Fruit fly (Drosophila melanogaster) whole organism, embryonic: ENCODE measurements around the gene eIF3d1.
A peak's percentile ranks its signal among the peaks of the same experiment; 100 is the strongest.

Experiments
- Blimp-1 ChIP-seq: fragments of 200-800 bp; sonication (Bioruptor generic); optimal IDR thresholded peaks from 3 replicates; lab custom pipeline; 2018; ENCODE audit warnings: missing biosample characterization, missing genetic modification characterization, mild to moderate bottlenecking, moderate library complexity, missing genetic modification reagents
- CG10267 ChIP-seq: fragments of 200-800 bp; sonication (Bioruptor generic); optimal IDR thresholded peaks from 2 replicates; lab custom pipeline; 2018; ENCODE audit warnings: missing biosample characterization, mild to moderate bottlenecking, missing genetic modification characterization, moderate library complexity
- CG10959 ChIP-seq: fragments of 200-800 bp; sonication (Bioruptor generic); IDR thresholded peaks from 2 replicates; pipeline ENCODE4 v1.3.6; 2022; ENCODE audit warnings: missing biosample characterization, missing genetic modification characterization
- CG12299 ChIP-seq: fragments of 200-800 bp; sonication (Bioruptor generic); optimal IDR thresholded peaks from 2 replicates; lab custom pipeline; 2018; ENCODE audit warnings: missing biosample characterization, mild to moderate bottlenecking, missing genetic modification characterization
- CG1233 ChIP-seq: fragments of 200-800 bp; sonication (Bioruptor generic); optimal IDR thresholded peaks from 4 replicates; lab custom pipeline; 2018; ENCODE audit warnings: missing biosample characterization, mild to moderate bottlenecking, missing genetic modification characterization
- CG12659 ChIP-seq: fragments of 200-800 bp; sonication (Bioruptor generic); optimal IDR thresholded peaks from 3 replicates; lab custom pipeline; 2017; ENCODE audit warnings: mild to moderate bottlenecking, missing biosample characterization, missing genetic modification reagents, missing genetic modification characterization
- CG13123 ChIP-seq: fragments of 200-800 bp; sonication (Bioruptor generic); optimal IDR thresholded peaks from 2 replicates; lab custom pipeline; 2016; ENCODE audit warnings: missing biosample characterization, missing genetic modification characterization
- CG13287 ChIP-seq: fragments of 200-800 bp; sonication (Bioruptor generic); IDR thresholded peaks from 2 replicates; pipeline ENCODE4 v1.3.6; 2022; ENCODE audit warnings: missing biosample characterization, missing genetic modification characterization; ENCODE audit not compliant: partially characterized antibody
- CG15269 ChIP-seq: fragments of 200-800 bp; sonication (Bioruptor generic); optimal IDR thresholded peaks from 2 replicates; lab custom pipeline; 2018; ENCODE audit warnings: missing biosample characterization, mild to moderate bottlenecking, missing genetic modification characterization, moderate library complexity
- CG15601 ChIP-seq: fragments of 200-800 bp; sonication (Bioruptor generic); optimal IDR thresholded peaks from 3 replicates; lab custom pipeline; 2019; ENCODE audit warnings: missing biosample characterization, mild to moderate bottlenecking, missing genetic modification characterization, moderate library complexity
- CG1647 ChIP-seq: fragments of 200-800 bp; sonication (Bioruptor generic); optimal IDR thresholded peaks from 3 replicates; lab custom pipeline; 2016; ENCODE audit warnings: missing biosample characterization, missing genetic modification characterization
- CG17359 ChIP-seq: fragments of 200-800 bp; sonication (Bioruptor generic); optimal IDR thresholded peaks from 3 replicates; lab custom pipeline; 2018; ENCODE audit warnings: missing biosample characterization, mild to moderate bottlenecking, missing genetic modification characterization, moderate library complexity
- CG18764 ChIP-seq: fragments of 200-800 bp; sonication (Bioruptor generic); optimal IDR thresholded peaks from 3 replicates; lab custom pipeline; 2016; ENCODE audit warnings: missing biosample characterization, missing genetic modification characterization
- CG2202 ChIP-seq: fragments of 200-800 bp; sonication (Bioruptor generic); optimal IDR thresholded peaks from 2 replicates; lab custom pipeline; 2018; ENCODE audit warnings: missing biosample characterization, mild to moderate bottlenecking, missing genetic modification characterization
- CG30431 ChIP-seq: fragments of 200-800 bp; sonication (Bioruptor generic); optimal IDR thresholded peaks from 2 replicates; lab custom pipeline; 2017; ENCODE audit warnings: missing biosample characterization, missing genetic modification characterization
- CG31224 ChIP-seq: fragments of 200-800 bp; sonication (Bioruptor generic); IDR thresholded peaks from 2 replicates; pipeline ENCODE4 v1.3.6; 2022; ENCODE audit warnings: missing biosample characterization, missing genetic modification characterization
- CG3995 ChIP-seq: fragments of 200-800 bp; sonication (Bioruptor generic); optimal IDR thresholded peaks from 3 replicates; lab custom pipeline; 2016; ENCODE audit warnings: missing biosample characterization, missing genetic modification characterization
- CG43689 ChIP-seq: fragments of 200-800 bp; sonication (Bioruptor generic); IDR thresholded peaks from 2 replicates; pipeline ENCODE4 v1.3.6; 2022; ENCODE audit warnings: missing biosample characterization, missing genetic modification characterization
- CG4617 ChIP-seq: fragments of 200-800 bp; sonication (Bioruptor generic); optimal IDR thresholded peaks from 3 replicates; lab custom pipeline; 2016; ENCODE audit warnings: missing biosample characterization, missing genetic modification characterization, borderline replicate concordance
- CG9876 ChIP-seq: fragments of 200-800 bp; sonication (Bioruptor generic); optimal IDR thresholded peaks from 2 replicates; lab custom pipeline; 2016; ENCODE audit warnings: missing biosample characterization, missing genetic modification characterization
- Ets97D ChIP-seq: fragments of 200-800 bp; sonication (Bioruptor generic); optimal IDR thresholded peaks from 3 replicates; lab custom pipeline; 2016; ENCODE audit warnings: missing biosample characterization, missing genetic modification characterization
- GATAe ChIP-seq: fragments of 200-800 bp; sonication (Bioruptor generic); conservative IDR thresholded peaks from 2 replicates; pipeline ENCODE4 v1.3.6; 2022; ENCODE audit warnings: missing biosample characterization, missing genetic modification characterization
- H15 ChIP-seq: fragments of 200-800 bp; sonication (Bioruptor generic); IDR thresholded peaks from 3 replicates; pipeline ENCODE4 v1.3.6; 2022; ENCODE audit warnings: missing biosample characterization, missing genetic modification characterization
- Hr3 ChIP-seq: fragments of 200-800 bp; sonication (Bioruptor generic); optimal IDR thresholded peaks from 3 replicates; lab custom pipeline; 2016; ENCODE audit warnings: missing biosample characterization, missing genetic modification characterization
- Lhr ChIP-seq: fragments of 200-800 bp; sonication (Bioruptor generic); optimal IDR thresholded peaks from 3 replicates; lab custom pipeline; 2017; ENCODE audit warnings: mild to moderate bottlenecking, missing biosample characterization, missing genetic modification reagents, missing genetic modification characterization
- Myb ChIP-seq: fragments of 200-800 bp; sonication (Bioruptor generic); optimal IDR thresholded peaks from 2 replicates; lab custom pipeline; 2016; ENCODE audit warnings: missing biosample characterization, missing genetic modification characterization
- Oli ChIP-seq: fragments of 200-800 bp; sonication (Bioruptor generic); optimal IDR thresholded peaks from 2 replicates; lab custom pipeline; 2018; ENCODE audit warnings: missing biosample characterization, mild to moderate bottlenecking, missing genetic modification characterization, moderate library complexity
- Optix ChIP-seq: fragments of 200-800 bp; sonication (Bioruptor generic); IDR thresholded peaks from 3 replicates; pipeline ENCODE4 v1.3.6; 2022; ENCODE audit warnings: missing biosample characterization, missing genetic modification characterization
- PHDP ChIP-seq: fragments of 200-800 bp; sonication (Bioruptor generic); optimal IDR thresholded peaks from 3 replicates; lab custom pipeline; 2018; ENCODE audit warnings: missing biosample characterization, mild to moderate bottlenecking, missing genetic modification characterization, moderate library complexity
- Usf ChIP-seq: fragments of 200-800 bp; sonication (Bioruptor generic); optimal IDR thresholded peaks from 2 replicates; lab custom pipeline; 2017; ENCODE audit warnings: missing genotype, missing biosample characterization, missing genetic modification characterization
- al ChIP-seq: fragments of 200-800 bp; sonication (Bioruptor generic); IDR thresholded peaks from 2 replicates; pipeline ENCODE4 v1.3.6; 2022; ENCODE audit warnings: missing biosample characterization, missing genetic modification characterization
- bigmax ChIP-seq: fragments of 200-800 bp; sonication (Bioruptor generic); optimal IDR thresholded peaks from 2 replicates; lab custom pipeline; 2018; ENCODE audit warnings: missing biosample characterization, mild to moderate bottlenecking, missing genetic modification characterization
- chinmo ChIP-seq: fragments of 200-800 bp; sonication (Bioruptor generic); IDR thresholded peaks from 4 replicates; pipeline ENCODE4 v1.3.6; 2022; ENCODE audit warnings: missing biosample characterization, missing genetic modification characterization; ENCODE audit not compliant: partially characterized antibody
- crc ChIP-seq: fragments of 200-800 bp; sonication (Bioruptor generic); optimal IDR thresholded peaks from 2 replicates; lab custom pipeline; 2016; ENCODE audit warnings: missing biosample characterization, missing genetic modification characterization
- cwo ChIP-seq: fragments of 200-800 bp; sonication (Bioruptor generic); optimal IDR thresholded peaks from 3 replicates; lab custom pipeline; 2017; ENCODE audit warnings: missing biosample characterization, missing genetic modification characterization, mild to moderate bottlenecking, moderate library complexity, missing genetic modification reagents
- dysf ChIP-seq: fragments of 200-800 bp; sonication (Bioruptor generic); IDR thresholded peaks from 3 replicates; pipeline ENCODE4 v1.3.6; 2022; ENCODE audit warnings: missing biosample characterization, missing genetic modification characterization
- grn ChIP-seq: fragments of 200-800 bp; sonication (Bioruptor generic); optimal IDR thresholded peaks from 3 replicates; lab custom pipeline; 2017; ENCODE audit warnings: missing biosample characterization, missing genetic modification characterization
- insv ChIP-seq, 2 experiments: fragments of 200-800 bp; sonication (Bioruptor generic); optimal IDR thresholded peaks; 3 replicates each; lab custom pipeline; 2016 to 2018; ENCODE audit warnings: missing biosample characterization in 2 of 2, missing genetic modification characterization in 2 of 2
- jigr1 ChIP-seq: fragments of 200-800 bp; sonication (Bioruptor generic); IDR thresholded peaks from 3 replicates; pipeline ENCODE4 v1.3.6; 2022; ENCODE audit warnings: missing biosample characterization, missing genetic modification characterization
- kni ChIP-seq: fragments of 200-800 bp; sonication (Bioruptor generic); optimal IDR thresholded peaks from 3 replicates; lab custom pipeline; 2017; ENCODE audit warnings: mild to moderate bottlenecking, missing biosample characterization, missing genetic modification reagents, missing genetic modification characterization
- nom ChIP-seq: fragments of 200-800 bp; sonication (Bioruptor generic); optimal IDR thresholded peaks from 2 replicates; lab custom pipeline; 2017; ENCODE audit warnings: missing biosample characterization, missing genetic modification characterization, mild to moderate bottlenecking, moderate library complexity, missing genetic modification reagents
- pita ChIP-seq: fragments of 200-800 bp; sonication (Bioruptor generic); optimal IDR thresholded peaks from 2 replicates; lab custom pipeline; 2017; ENCODE audit warnings: missing biosample characterization, mild to moderate bottlenecking, missing genetic modification characterization
- sc ChIP-seq, 3 experiments: fragments of >200 bp in 2 of 3; fragments of 200-800 bp in 1 of 3; sonication (Bioruptor generic) in 1 of 3; optimal IDR thresholded peaks; 2 replicates in 2 of 3; 3 replicates in 1 of 3; lab custom pipeline; 2017; ENCODE audit warnings: mild to moderate bottlenecking in 1 of 3, missing biosample characterization in 1 of 3, missing genetic modification characterization in 1 of 3, missing genetic modification reagents in 1 of 3
- sens-2 ChIP-seq: fragments of 200-800 bp; sonication (Bioruptor generic); IDR thresholded peaks from 2 replicates; pipeline ENCODE4 v1.3.6; 2022; ENCODE audit warnings: missing biosample characterization, missing genetic modification characterization
- slou ChIP-seq: fragments of 200-800 bp; sonication (Bioruptor generic); optimal IDR thresholded peaks from 3 replicates; lab custom pipeline; 2016; ENCODE audit warnings: missing biosample characterization, missing genetic modification characterization
- tna ChIP-seq: fragments of 200-800 bp; sonication (Bioruptor generic); IDR thresholded peaks from 2 replicates; pipeline ENCODE4 v1.3.6; 2022; ENCODE audit warnings: missing biosample characterization, missing genetic modification characterization; ENCODE audit not compliant: partially characterized antibody
- trem ChIP-seq: fragments of 200-800 bp; optimal IDR thresholded peaks from 3 replicates; lab custom pipeline; 2019; ENCODE audit warnings: missing biosample characterization, mild to moderate bottlenecking, missing genetic modification characterization, moderate library complexity
- tx ChIP-seq: fragments of 200-800 bp; sonication (Bioruptor generic); optimal IDR thresholded peaks from 2 replicates; lab custom pipeline; 2016; ENCODE audit warnings: missing biosample characterization, missing genetic modification characterization
- z ChIP-seq: fragments of 200-800 bp; sonication (Bioruptor generic); IDR thresholded peaks from 3 replicates; pipeline ENCODE4 v1.3.6; 2022; ENCODE audit warnings: missing biosample characterization, missing genetic modification characterization
- zen ChIP-seq: fragments of 200-800 bp; sonication (Bioruptor generic); optimal IDR thresholded peaks from 3 replicates; lab custom pipeline; 2018; ENCODE audit warnings: missing biosample characterization, mild to moderate bottlenecking, missing genetic modification characterization, moderate library complexity

Gene eIF3d1

dm6 chr3R:23694579-23695033 is 14.8 kb downstream of the eIF3d1 start, which contains the start of gene CG10254 (continued):
- no peak for TF ChIP-seq CG10267
- no peak for TF ChIP-seq z
- no peak for TF ChIP-seq CG10959
- peak; percentile 7 for TF ChIP-seq Ets97D (GFP tag; lab: Kevin White, UChicago)
- TF ChIP-seq CG12659 (GFP tag; lab: Kevin White, UChicago), result peak; percentile 35
- no peak for TF ChIP-seq tna
- TF ChIP-seq bigmax (GFP tag; lab: Kevin White, UChicago), result peak; percentile 55
- no peak for TF ChIP-seq Lhr (GFP tag; lab: Kevin White, UChicago)
- no peak for TF ChIP-seq Usf (GFP tag; lab: Kevin White, UChicago)
- no peak for TF ChIP-seq CG30431 (GFP tag; lab: Kevin White, UChicago)
- no peak for TF ChIP-seq nom (GFP tag; lab: Kevin White, UChicago)
- no peak for TF ChIP-seq slou (GFP tag; lab: Kevin White, UChicago)
- peak; percentile 38; the same call in 1 of the 4 replicates for TF ChIP-seq chinmo (GFP tag; lab: Robert Waterston, UW)
- TF ChIP-seq GATAe (GFP tag; lab: Robert Waterston, UW), result no peak
- no peak for TF ChIP-seq Hr3
- TF ChIP-seq CG3995, result peak; percentile 50
- TF ChIP-seq CG2202 (tag; lab: Kevin White, UChicago), result no peak
- TF ChIP-seq CG17359 (tag; lab: Kevin White, UChicago), result no peak
- no peak for TF ChIP-seq CG9876 (GFP tag; lab: Kevin White, UChicago)
- TF ChIP-seq CG13123 (GFP tag; lab: Kevin White, UChicago), result no peak
- TF ChIP-seq trem (tag; lab: Kevin White, UChicago), result peak; percentile 21
- TF ChIP-seq CG43689 (GFP tag; lab: Robert Waterston, UW), result no peak
- no peak for TF ChIP-seq tx
- no peak for TF ChIP-seq crc (GFP tag; lab: Kevin White, UChicago)
- TF ChIP-seq CG13287 (GFP tag; lab: Robert Waterston, UW), result peak; percentile 34; the same call in 1 of the 2 replicates
- TF ChIP-seq Myb (GFP tag; lab: Kevin White, UChicago), result peak; percentile 57
- no peak for TF ChIP-seq CG1233 (GFP tag; lab: Kevin White, UChicago)
- TF ChIP-seq al (GFP tag; lab: Robert Waterston, UW), result no peak
- no peak for TF ChIP-seq cwo (GFP tag; lab: Kevin White, UChicago)
- TF ChIP-seq dysf (GFP tag; lab: Robert Waterston, UW), result no peak
- TF ChIP-seq Optix (GFP tag; lab: Robert Waterston, UW), result no peak
- TF ChIP-seq grn, result peak; percentile 95
- no peak for TF ChIP-seq sc (optimal IDR thresholded peaks at IDR 0.05; lab: Kevin White, UChicago)
- TF ChIP-seq sc (GFP tag; optimal IDR thresholded peaks at IDR 0.05; lab: Kevin White, UChicago), result no peak
- TF ChIP-seq insv (GFP tag; optimal IDR thresholded peaks at IDR 0.05; lab: Kevin White, UChicago), result no peak
- TF ChIP-seq H15 (GFP tag; lab: Robert Waterston, UW), result no peak
- TF ChIP-seq CG12299 (tag; lab: Kevin White, UChicago), result peak; percentile 7
- no peak for TF ChIP-seq CG15269 (tag; lab: Kevin White, UChicago)
- TF ChIP-seq kni (GFP tag; lab: Kevin White, UChicago), result no peak
- no peak for TF ChIP-seq PHDP (tag; lab: Kevin White, UChicago)
- TF ChIP-seq Blimp-1 (GFP tag; lab: Kevin White, UChicago), result no peak
- no peak for TF ChIP-seq zen (tag; lab: Kevin White, UChicago)
- TF ChIP-seq CG4617 (GFP tag; lab: Kevin White, UChicago), result peak; percentile 52
- no peak for TF ChIP-seq CG18764 (GFP tag; lab: Kevin White, UChicago)
- no peak for TF ChIP-seq CG1647
- TF ChIP-seq Oli (tag; lab: Kevin White, UChicago), result no peak
- peak; percentile 64 for TF ChIP-seq pita (GFP tag; lab: Kevin White, UChicago)
- TF ChIP-seq CG15601 (tag; lab: Kevin White, UChicago), result peak; percentile 100
- no peak for TF ChIP-seq jigr1 (GFP tag; lab: Robert Waterston, UW)
- no peak for TF ChIP-seq CG31224 (GFP tag; lab: Robert Waterston, UW)
- no peak for TF ChIP-seq sens-2 (GFP tag; lab: Robert Waterston, UW)
